Worm (Caenorhabditis elegans) whole organism, L4 larva: ENCODE measurements around the gene C01G6.4.

Experiments
- F10B5.3 ChIP-seq: sonication (generic microtip); optimal IDR thresholded peaks from 2 replicates; lab custom pipeline; 2016; ENCODE audit warnings: mild to moderate bottlenecking, missing genetic modification characterization, missing compliant biosample characterization
- T20F7.1 ChIP-seq: fragments of 200-800 bp; sonication (Bioruptor generic); optimal IDR thresholded peaks from 2 replicates; lab custom pipeline; 2018; ENCODE audit warnings: mild to moderate bottlenecking, missing genetic modification characterization, missing compliant biosample characterization
- T26A8.4 ChIP-seq: fragments of 200-800 bp; sonication (Bioruptor generic); IDR thresholded peaks from 2 replicates; pipeline ENCODE4 v1.3.6; 2022; ENCODE audit warnings: missing genetic modification characterization, missing compliant biosample characterization
- Y105C5A.15 ChIP-seq: fragments of 200-800 bp; sonication (Bioruptor generic); IDR thresholded peaks from 2 replicates; pipeline ENCODE4 v1.3.6; 2022; ENCODE audit warnings: missing genetic modification characterization, missing compliant biosample characterization
- aha-1 ChIP-seq: fragments of 150-350 bp; peaks from one replicate; lab custom pipeline; 2014; ENCODE audit warnings: missing biosample characterization, missing genetic modification characterization
- ama-1 ChIP-seq: fragments of 150-350 bp; optimal IDR thresholded peaks from 2 replicates; lab custom pipeline; 2014; ENCODE audit warnings: inconsistent platforms, mixed read lengths
- arid-1 ChIP-seq: fragments of 200-800 bp; sonication (Bioruptor generic); conservative IDR thresholded peaks from 2 replicates; pipeline ENCODE4 v1.3.6; 2022; ENCODE audit warnings: missing genetic modification reagents, missing genetic modification characterization, missing compliant biosample characterization
- ceh-44 ChIP-seq: fragments of 200-800 bp; sonication (Bioruptor generic); IDR thresholded peaks from 2 replicates; pipeline ENCODE4 v1.3.6; 2022; ENCODE audit warnings: missing genetic modification reagents, missing genetic modification characterization, missing compliant biosample characterization
- ceh-62 ChIP-seq: sonication (generic microtip); optimal IDR thresholded peaks from 2 replicates; lab custom pipeline; 2017; ENCODE audit warnings: missing biosample characterization, missing genetic modification characterization
- daf-16 ChIP-seq, 3 experiments: sonication (generic microtip); optimal IDR thresholded peaks; 2 replicates each; lab custom pipeline; 2016 to 2017; ENCODE audit warnings: missing genetic modification characterization in 3 of 3, missing genetic modification reagents in 3 of 3, mild to moderate bottlenecking in 2 of 3, missing compliant biosample characterization in 2 of 3, missing biosample characterization in 1 of 3, moderate library complexity in 1 of 3
- daf-8 ChIP-seq: fragments of 200-800 bp; sonication (Bioruptor generic); IDR thresholded peaks from 2 replicates; pipeline ENCODE4 v1.3.6; 2022; ENCODE audit warnings: missing genetic modification characterization, missing compliant biosample characterization
- dmd-6 ChIP-seq: fragments of 200-800 bp; sonication (Bioruptor generic); IDR thresholded peaks from 2 replicates; pipeline ENCODE4 v1.3.6; 2022; ENCODE audit warnings: missing genetic modification reagents, missing genetic modification characterization, missing compliant biosample characterization
- dpl-1 ChIP-seq: fragments of 150-350 bp; optimal IDR thresholded peaks from 2 replicates; lab custom pipeline; 2014; ENCODE audit warnings: missing biosample characterization, missing genetic modification reagents, missing genetic modification characterization
- dve-1 ChIP-seq: sonication (generic microtip); optimal IDR thresholded peaks from 2 replicates; lab custom pipeline; 2017; ENCODE audit warnings: antibody characterized with exemption, mild to moderate bottlenecking, missing genetic modification characterization, missing compliant biosample characterization; ENCODE audit not compliant: insufficient read depth
- egl-27 ChIP-seq: sonication (generic microtip); optimal IDR thresholded peaks from 3 replicates; lab custom pipeline; 2017; ENCODE audit warnings: missing biosample characterization, missing genetic modification reagents, missing genetic modification characterization
- hif-1 ChIP-seq, 2 experiments: sonication (generic microtip); optimal IDR thresholded peaks; 2 replicates each; lab custom pipeline; 2016 to 2017; ENCODE audit warnings: missing compliant biosample characterization in 2 of 2, missing genetic modification characterization in 2 of 2, missing genetic modification reagents in 2 of 2, missing genotype in 2 of 2, mild to moderate bottlenecking in 1 of 2
- hlh-11 ChIP-seq: fragments of 200-800 bp; sonication (Bioruptor generic); optimal IDR thresholded peaks from 2 replicates; lab custom pipeline; 2018; ENCODE audit warnings: mild to moderate bottlenecking, missing genetic modification characterization, missing compliant biosample characterization
- jun-1 ChIP-seq: fragments of 150-350 bp; optimal IDR thresholded peaks from 2 replicates; lab custom pipeline; 2014; ENCODE audit warnings: missing biosample characterization, missing genetic modification reagents, missing genetic modification characterization
- lin-1 ChIP-seq: fragments of 200-800 bp; sonication (Bioruptor generic); IDR thresholded peaks from 2 replicates; pipeline ENCODE4 v1.3.6; 2022; ENCODE audit warnings: missing genetic modification reagents, missing genetic modification characterization, missing compliant biosample characterization
- lin-13 ChIP-seq: fragments of 150-350 bp; optimal IDR thresholded peaks from 2 replicates; lab custom pipeline; 2014; ENCODE audit warnings: missing biosample characterization, missing genetic modification reagents, missing genetic modification characterization
- lin-15B ChIP-seq: fragments of 150-350 bp; sonication (generic microtip); optimal IDR thresholded peaks from 3 replicates; lab custom pipeline; 2014; ENCODE audit warnings: missing biosample characterization, missing genetic modification characterization
- lin-38 ChIP-seq: fragments of 200-800 bp; sonication (Bioruptor generic); IDR thresholded peaks from 2 replicates; pipeline ENCODE4 v1.3.6; 2022; ENCODE audit warnings: missing genetic modification reagents, missing genetic modification characterization, missing compliant biosample characterization
- mdl-1 ChIP-seq, 2 experiments: fragments of 150-350 bp in 1 of 2; sonication (generic microtip) in 1 of 2; optimal IDR thresholded peaks; 2 replicates each; lab custom pipeline; 2014 to 2017; ENCODE audit warnings: missing biosample characterization in 2 of 2, missing genetic modification characterization in 2 of 2
- mep-1 ChIP-seq: fragments of 150-350 bp; sonication (generic microtip); optimal IDR thresholded peaks from 3 replicates; lab custom pipeline; 2014; ENCODE audit warnings: missing biosample characterization, missing genetic modification characterization
- nhr-10 ChIP-seq: fragments of 150-350 bp; optimal IDR thresholded peaks from 2 replicates; lab custom pipeline; 2014; ENCODE audit warnings: missing biosample characterization, missing genetic modification characterization
- nhr-11 ChIP-seq: fragments of 150-350 bp; optimal IDR thresholded peaks from 2 replicates; lab custom pipeline; 2014; ENCODE audit warnings: missing biosample characterization, missing genetic modification characterization
- nhr-48 ChIP-seq: sonication (generic microtip); optimal IDR thresholded peaks from 2 replicates; lab custom pipeline; 2016; ENCODE audit warnings: mild to moderate bottlenecking, missing genetic modification characterization, missing compliant biosample characterization
- pha-4 ChIP-seq, 2 experiments: fragments of 150-350 bp in 1 of 2; fragments of 200-800 bp in 1 of 2; sonication (Bioruptor generic) in 1 of 2; IDR thresholded peaks in 1 of 2; optimal IDR thresholded peaks in 1 of 2; 2 replicates each; pipeline versions ENCODE4 v1.3.6 to Lab custom; 2014 to 2022; ENCODE audit warnings: missing genetic modification characterization in 2 of 2, missing genetic modification reagents in 2 of 2, missing biosample characterization in 1 of 2, missing compliant biosample characterization in 1 of 2
- php-3 ChIP-seq: fragments of 200-800 bp; sonication (Bioruptor generic); IDR thresholded peaks from 2 replicates; pipeline ENCODE4 v1.3.6; 2022; ENCODE audit warnings: missing genetic modification reagents, missing genetic modification characterization, missing compliant biosample characterization
- saeg-2 ChIP-seq: fragments of 200-800 bp; sonication (Bioruptor generic); IDR thresholded peaks from 2 replicates; pipeline ENCODE4 v1.3.6; 2022; ENCODE audit warnings: missing genetic modification reagents, missing genetic modification characterization, missing compliant biosample characterization
- snpc-1.2 ChIP-seq: fragments of 200-800 bp; sonication (Bioruptor generic); IDR thresholded peaks from 2 replicates; pipeline ENCODE4 v1.3.6; 2022; ENCODE audit warnings: missing genetic modification reagents, missing genetic modification characterization, missing compliant biosample characterization
- snpc-4 ChIP-seq: fragments of 150-350 bp; optimal IDR thresholded peaks from 2 replicates; lab custom pipeline; 2014; ENCODE audit warnings: missing biosample characterization, missing genetic modification characterization
- spr-3 ChIP-seq: fragments of 200-800 bp; sonication (Bioruptor generic); optimal IDR thresholded peaks from 2 replicates; lab custom pipeline; 2018; ENCODE audit warnings: mild to moderate bottlenecking, missing genetic modification characterization, missing compliant biosample characterization
- tra-1 ChIP-seq: fragments of 200-800 bp; sonication (Bioruptor generic); IDR thresholded peaks from 2 replicates; pipeline ENCODE4 v1.3.6; 2022; ENCODE audit warnings: missing genetic modification reagents, missing genetic modification characterization, missing compliant biosample characterization
- unc-130 ChIP-seq: sonication (generic microtip); optimal IDR thresholded peaks from 2 replicates; lab custom pipeline; 2016; ENCODE audit warnings: missing genetic modification reagents, missing genetic modification characterization, missing compliant biosample characterization
- unc-62 ChIP-seq, 3 experiments: fragments of 150-350 bp in 1 of 3; sonication (generic microtip); optimal IDR thresholded peaks in 2 of 3; peaks in 1 of 3; 1 replicate in 1 of 3; 2 replicates in 2 of 3; lab custom pipeline; 2014 to 2017; ENCODE audit warnings: missing biosample characterization in 3 of 3, missing genetic modification characterization in 3 of 3, missing genetic modification reagents in 3 of 3, missing genotype in 1 of 3
- zfp-3 ChIP-seq: fragments of 200-800 bp; sonication (Bioruptor generic); conservative IDR thresholded peaks from 2 replicates; pipeline ENCODE4 v1.3.6; 2022; ENCODE audit warnings: missing genetic modification reagents, missing genetic modification characterization, missing compliant biosample characterization

The C01G6.4 gene

ce11 chrII:9280048-9280772 is 7.4 kb upstream of the C01G6.4 start, which contains the start of gene gldi-3 (continued):
- no peak for TF ChIP-seq Y105C5A.15 (GFP tag; lab: Robert Waterston, UW)
- no peak for TF ChIP-seq egl-27 (tag; lab: Kevin White, UChicago)
- peak; percentile 60 for TF ChIP-seq hlh-11 (tag; lab: Kevin White, UChicago)

DNA sequence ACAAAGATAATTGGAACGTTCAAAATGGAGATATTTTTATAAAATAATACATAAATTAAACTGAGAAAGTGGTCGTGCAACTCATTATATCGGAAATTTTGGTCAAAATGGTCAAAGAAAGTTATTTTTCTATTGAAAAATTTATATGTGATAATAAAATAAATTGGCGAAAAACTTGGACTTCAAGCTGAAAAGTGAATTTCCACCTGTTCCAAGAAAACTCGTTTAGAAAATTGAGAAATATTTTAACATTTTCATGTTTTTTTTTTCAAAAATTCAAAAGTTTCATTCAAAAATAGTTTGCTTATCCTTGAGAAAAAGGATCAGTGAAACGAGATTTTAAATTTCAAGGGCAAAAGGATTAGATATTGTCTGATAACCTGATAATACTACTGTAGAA is 6.2 kb upstream of the C01G6.4 start:
- TF ChIP-seq lin-1 (GFP tag; lab: Robert Waterston, UW) = no peak
- no peak for TF ChIP-seq nhr-10 (tag; lab: Kevin White, UChicago)
- TF ChIP-seq lin-15B (tag; lab: Kevin White, UChicago) = no peak
- TF ChIP-seq aha-1 = peak; percentile 58

ce11 chrII:9277153-9277552 is 4.3 kb upstream of the C01G6.4 start:
- no peak for TF ChIP-seq spr-3 (GFP tag; lab: Kevin White, UChicago)
- TF ChIP-seq unc-62 (GFP tag; optimal IDR thresholded peaks at IDR 0.05 in 1 of 2; lab: Kevin White, UChicago) = peak in 1 of 2 experiments; percentile 45
- no peak for TF ChIP-seq unc-62 (tag; optimal IDR thresholded peaks at IDR 0.05; lab: Kevin White, UChicago)
- TF ChIP-seq, all 104 proteins: peak for 1

- TF ChIP-seq php-3 (GFP tag; lab: Robert Waterston, UW) (no peak), hif-1 (tag; optimal IDR thresholded peaks at IDR 0.05; lab: Kevin White, UChicago) (no peak), daf-8 (GFP tag; lab: Robert Waterston, UW) (no peak), lin-13 (no peak), daf-16 (GFP tag; optimal IDR thresholded peaks at IDR 0.05; lab: Kevin White, UChicago) (no peak), daf-16 (tag; optimal IDR thresholded peaks at IDR 0.05; lab: Kevin White, UChicago) (peak; percentile 8), snpc-1.2 (0 out of 2 replicates have a peak, but pooled peaks have one; percentile 39), nhr-10 (tag; lab: Kevin White, UChicago) (peak; percentile 36), T26A8.4 (GFP tag; lab: Robert Waterston, UW) (no peak), snpc-4 (tag; lab: Kevin White, UChicago) (no peak)
Observed at ce11 chrII:9275173-9275572, 2.3 kb upstream of the C01G6.4 start.

DNA sequence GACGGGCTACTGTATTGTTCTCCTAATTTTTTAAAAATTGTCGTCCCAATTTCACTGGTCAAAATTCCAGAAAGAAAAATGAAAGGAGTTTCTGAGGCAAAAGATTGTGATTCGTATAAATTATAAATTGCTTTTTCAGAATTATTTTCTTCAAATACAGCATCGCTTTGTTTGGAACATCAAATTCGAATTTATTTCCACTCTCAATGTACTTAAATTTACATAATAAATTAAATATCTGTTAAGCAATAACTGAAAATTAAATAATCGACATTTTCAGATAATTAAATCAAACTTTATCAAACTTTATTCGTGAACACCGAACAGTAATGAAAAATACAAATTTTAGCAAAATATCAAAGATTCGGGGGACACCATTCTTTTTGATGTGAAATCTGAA is 1.9 kb upstream of the C01G6.4 start:
- TF ChIP-seq saeg-2 (no peak), T20F7.1 (GFP tag; lab: Kevin White, UChicago) (peak; percentile 2), mep-1 (tag; lab: Kevin White, UChicago) (peak; percentile 72), zfp-3 (0 out of 2 replicates have a peak, but pooled peaks have one; percentile 38), lin-38 (GFP tag; lab: Robert Waterston, UW) (0 out of 2 replicates have a peak, but pooled peaks have one; percentile 13), aha-1 (peak; percentile 52)

DNA sequence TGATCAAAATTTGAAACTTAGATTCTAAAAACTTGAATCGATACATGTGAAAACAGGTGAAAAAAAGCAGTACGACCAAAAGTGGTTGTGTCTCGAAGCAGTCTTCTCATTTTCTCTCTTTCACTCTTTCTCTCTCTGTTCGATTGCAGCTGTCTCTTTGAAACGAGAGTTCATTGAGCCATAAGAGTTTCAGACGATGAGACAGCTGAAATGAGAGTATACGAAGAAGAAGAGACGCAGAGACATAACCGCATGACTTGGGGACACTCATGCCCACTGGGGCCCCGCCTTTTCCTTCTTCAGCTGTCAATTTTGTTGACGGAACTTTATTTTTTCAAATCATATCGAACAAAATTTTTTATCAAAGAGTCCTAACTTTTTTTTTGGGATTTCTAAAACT is 1.1 kb upstream of the C01G6.4 start:
- TF ChIP-seq jun-1 (tag; lab: Kevin White, UChicago) (peak; percentile 53), tra-1 (GFP tag; lab: Robert Waterston, UW) (peak; percentile 84), dpl-1 (GFP tag; lab: Kevin White, UChicago) (peak; percentile 50), unc-62 (GFP tag; optimal IDR thresholded peaks at IDR 0.05 in 1 of 2; lab: Kevin White, UChicago) (peak in 1 of 2 experiments; percentile 99), unc-62 (tag; optimal IDR thresholded peaks at IDR 0.05; lab: Kevin White, UChicago) (no peak), daf-8 (GFP tag; lab: Robert Waterston, UW) (no peak), nhr-48 (tag; lab: Kevin White, UChicago) (peak; percentile 79), php-3 (GFP tag; lab: Robert Waterston, UW) (peak; percentile 62; the same call in 1 of the 2 replicates), aha-1 (peak; percentile 78), nhr-11 (tag; lab: Kevin White, UChicago) (peak; percentile 79), ceh-44 (GFP tag; lab: Robert Waterston, UW) (no peak), mep-1 (tag; lab: Kevin White, UChicago) (peak; percentile 82), arid-1 (peak; percentile 55; the same call in 1 of the 2 replicates), unc-130 (GFP tag; lab: Kevin White, UChicago) (no peak), dmd-6 (GFP tag; lab: Robert Waterston, UW) (peak; percentile 92), ceh-62 (tag; lab: Kevin White, UChicago) (no peak), ama-1 (lab: Kevin White, UChicago) (peak; percentile 30), mdl-1 (tag; optimal IDR thresholded peaks at IDR 0.05; lab: Kevin White, UChicago) (peak; percentile 50 to 91), hif-1 (tag; optimal IDR thresholded peaks at IDR 0.05; lab: Kevin White, UChicago) (peak in 1 of 2 experiments; percentile 71), F10B5.3 (tag; lab: Kevin White, UChicago) (no peak), dve-1 (tag; lab: Kevin White, UChicago) (peak; percentile 62), pha-4 (GFP tag; IDR thresholded peaks at IDR 0.05; lab: Robert Waterston, UW) (peak; percentile 72), pha-4 (tag; optimal IDR thresholded peaks at IDR 0.05; lab: Kevin White, UChicago) (peak; percentile 55)
